Fruit fly (Drosophila melanogaster): ENCODE results near the gene RpS10a.

DNA sequence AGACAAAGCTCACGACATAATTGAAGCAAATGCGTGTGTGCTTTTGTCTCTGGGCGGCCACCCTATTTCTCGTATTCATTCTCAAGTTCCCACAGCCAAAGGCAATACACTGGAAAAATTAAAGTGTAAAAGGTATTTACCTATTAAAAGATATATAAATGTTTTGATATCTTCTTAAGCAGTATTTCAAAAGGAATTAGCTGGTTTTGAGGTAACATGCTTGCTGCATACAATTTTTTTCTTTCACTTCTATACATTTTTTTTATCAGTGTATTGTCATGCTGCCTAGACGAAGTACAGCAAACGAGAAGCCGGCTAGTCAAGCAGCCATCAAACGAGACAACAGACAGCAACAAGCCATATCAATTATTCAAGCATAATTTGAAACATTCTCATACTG lies 38.7 kb upstream of the RpS10a start:
- TF ChIP-seq CG8478 (optimal IDR thresholded peaks at IDR 0.05) (no peak), CTCF (optimal IDR thresholded peaks at IDR 0.05) (no peak)

Measured in S2 (cell line).